Worm (Caenorhabditis elegans) whole organism, late embryonic: ENCODE data around the gene pcs-1.

Experiments used
- C08G9.2 ChIP-seq: sonication (generic microtip); optimal IDR thresholded peaks from 2 replicates; lab custom pipeline; 2016; ENCODE audit warnings: mild to moderate bottlenecking, missing genetic modification characterization, moderate library complexity, missing compliant biosample characterization
- T23F11.4 ChIP-seq: fragments of 200-800 bp; sonication (Bioruptor generic); optimal IDR thresholded peaks from 2 replicates; lab custom pipeline; 2018; ENCODE audit warnings: mild to moderate bottlenecking, missing genetic modification characterization, missing compliant biosample characterization
- ceh-14 ChIP-seq: sonication (generic microtip); optimal IDR thresholded peaks from 2 replicates; lab custom pipeline; 2016; ENCODE audit warnings: missing genotype, missing genetic modification characterization, missing compliant biosample characterization
- ceh-19 ChIP-seq: fragments of 200-800 bp; sonication (Bioruptor generic); optimal IDR thresholded peaks from 2 replicates; lab custom pipeline; 2018; ENCODE audit warnings: mild to moderate bottlenecking, missing genetic modification characterization, missing compliant biosample characterization
- ceh-2 ChIP-seq: sonication (generic microtip); optimal IDR thresholded peaks from 2 replicates; lab custom pipeline; 2016; ENCODE audit warnings: missing genotype, missing genetic modification characterization, missing compliant biosample characterization
- ceh-24 ChIP-seq: sonication (generic microtip); optimal IDR thresholded peaks from 2 replicates; lab custom pipeline; 2016; ENCODE audit warnings: mild to moderate bottlenecking, missing genetic modification characterization, missing compliant biosample characterization
- ceh-30 ChIP-seq: fragments of 150-350 bp; optimal IDR thresholded peaks from 2 replicates; lab custom pipeline; 2014; ENCODE audit warnings: missing biosample characterization, missing genetic modification characterization
- ceh-31 ChIP-seq: sonication (generic microtip); optimal IDR thresholded peaks from 2 replicates; lab custom pipeline; 2016; ENCODE audit warnings: missing genetic modification characterization, missing compliant biosample characterization
- ceh-9 ChIP-seq: sonication (generic microtip); optimal IDR thresholded peaks from 2 replicates; lab custom pipeline; 2016; ENCODE audit warnings: mild to moderate bottlenecking, missing genetic modification characterization, inconsistent platforms, missing compliant biosample characterization
- elt-2 ChIP-seq: sonication (generic microtip); optimal IDR thresholded peaks from 2 replicates; lab custom pipeline; 2016; ENCODE audit warnings: missing genetic modification reagents, missing genetic modification characterization, missing compliant biosample characterization
- elt-4 ChIP-seq: sonication (generic microtip); optimal IDR thresholded peaks from 2 replicates; lab custom pipeline; 2016; ENCODE audit warnings: missing genetic modification characterization, missing compliant biosample characterization
- ets-4 ChIP-seq: sonication (generic microtip); optimal IDR thresholded peaks from 2 replicates; lab custom pipeline; 2016; ENCODE audit warnings: missing genetic modification characterization, missing compliant biosample characterization
- fax-1 ChIP-seq: sonication (generic microtip); optimal IDR thresholded peaks from 2 replicates; lab custom pipeline; 2016; ENCODE audit warnings: missing genotype, missing genetic modification characterization, missing compliant biosample characterization
- fkh-10 ChIP-seq: fragments of 150-350 bp; optimal IDR thresholded peaks from 2 replicates; lab custom pipeline; 2014; ENCODE audit warnings: missing biosample characterization, missing genetic modification reagents, missing genetic modification characterization
- hlh-13 ChIP-seq: fragments of 200-800 bp; sonication (Bioruptor generic); optimal IDR thresholded peaks from 2 replicates; lab custom pipeline; 2018; ENCODE audit warnings: mild to moderate bottlenecking, missing genetic modification characterization, missing compliant biosample characterization
- hlh-30 ChIP-seq: sonication (generic microtip); optimal IDR thresholded peaks from 2 replicates; lab custom pipeline; 2017; ENCODE audit warnings: antibody characterized with exemption, missing genetic modification characterization, missing compliant biosample characterization; ENCODE audit not compliant: insufficient read depth
- hlh-6 ChIP-seq: sonication (generic microtip); optimal IDR thresholded peaks from 2 replicates; lab custom pipeline; 2016; ENCODE audit warnings: missing genotype, missing genetic modification characterization, missing compliant biosample characterization
- hlh-8 ChIP-seq: sonication (generic microtip); optimal IDR thresholded peaks from 2 replicates; lab custom pipeline; 2016; ENCODE audit warnings: missing genotype, missing genetic modification characterization, missing compliant biosample characterization
- lim-6 ChIP-seq: sonication (generic microtip); optimal IDR thresholded peaks from 2 replicates; lab custom pipeline; 2016; ENCODE audit warnings: missing genetic modification characterization, missing compliant biosample characterization
- mec-3 ChIP-seq: sonication (generic microtip); optimal IDR thresholded peaks from 2 replicates; lab custom pipeline; 2016; ENCODE audit warnings: borderline replicate concordance, missing genetic modification characterization, missing compliant biosample characterization
- nfya-1 ChIP-seq: sonication (generic microtip); optimal IDR thresholded peaks from 2 replicates; lab custom pipeline; 2017; ENCODE audit warnings: missing genetic modification characterization, mild to moderate bottlenecking, missing compliant biosample characterization, antibody characterized with exemption, moderate library complexity
- nhr-11 ChIP-seq: fragments of 150-350 bp; optimal IDR thresholded peaks from 2 replicates; lab custom pipeline; 2014; ENCODE audit warnings: missing biosample characterization, missing genetic modification characterization
- nhr-232 ChIP-seq: sonication (generic microtip); optimal IDR thresholded peaks from 2 replicates; lab custom pipeline; 2016; ENCODE audit warnings: missing genetic modification characterization, missing compliant biosample characterization
- odd-2 ChIP-seq: sonication (generic microtip); optimal IDR thresholded peaks from 2 replicates; lab custom pipeline; 2017; ENCODE audit warnings: antibody characterized with exemption, mild to moderate bottlenecking, missing genetic modification characterization, missing compliant biosample characterization
- pag-3 ChIP-seq: sonication (generic microtip); optimal IDR thresholded peaks from 2 replicates; lab custom pipeline; 2016; ENCODE audit warnings: missing compliant biosample characterization, missing genetic modification characterization, borderline replicate concordance
- pax-1 ChIP-seq: fragments of 150-350 bp; optimal IDR thresholded peaks from 2 replicates; lab custom pipeline; 2014; ENCODE audit warnings: missing biosample characterization, missing genetic modification characterization
- pha-2 ChIP-seq: sonication (generic microtip); optimal IDR thresholded peaks from 2 replicates; lab custom pipeline; 2017; ENCODE audit warnings: mild to moderate bottlenecking, missing genetic modification characterization, missing compliant biosample characterization
- pqm-1 ChIP-seq: sonication (generic microtip); optimal IDR thresholded peaks from 2 replicates; lab custom pipeline; 2016; ENCODE audit warnings: missing genetic modification characterization, missing compliant biosample characterization
- rnt-1 ChIP-seq: sonication (generic microtip); optimal IDR thresholded peaks from 2 replicates; lab custom pipeline; 2016; ENCODE audit warnings: missing genetic modification characterization, missing compliant biosample characterization
- tbx-7 ChIP-seq: sonication (generic microtip); optimal IDR thresholded peaks from 2 replicates; lab custom pipeline; 2016; ENCODE audit warnings: missing genotype, missing genetic modification characterization, missing compliant biosample characterization
- ttx-3 ChIP-seq: sonication (generic microtip); optimal IDR thresholded peaks from 2 replicates; lab custom pipeline; 2016; ENCODE audit warnings: missing genetic modification reagents, missing genetic modification characterization, missing compliant biosample characterization
- unc-42 ChIP-seq: sonication (generic microtip); optimal IDR thresholded peaks from 2 replicates; lab custom pipeline; 2016; ENCODE audit warnings: missing genotype, missing genetic modification characterization, missing compliant biosample characterization
- unc-55 ChIP-seq: sonication (generic microtip); optimal IDR thresholded peaks from 2 replicates; lab custom pipeline; 2017; ENCODE audit warnings: missing biosample characterization, missing genetic modification reagents, missing genetic modification characterization
- ztf-16 ChIP-seq: sonication (generic microtip); optimal IDR thresholded peaks from 2 replicates; lab custom pipeline; 2017; ENCODE audit warnings: missing genetic modification characterization, missing compliant biosample characterization

The pcs-1 gene

ce11 chrII:11591558-11591957 lies 14.0 kb upstream of the pcs-1 start:
- TF ChIP-seq pqm-1 (tag; lab: Kevin White, UChicago) (no peak), ceh-31 (tag; lab: Kevin White, UChicago) (no peak), hlh-8 (tag; lab: Kevin White, UChicago) (no peak), ceh-2 (no peak), ets-4 (no peak), ztf-16 (tag; lab: Kevin White, UChicago) (no peak), nhr-11 (no peak), ttx-3 (tag; lab: Kevin White, UChicago) (no peak), nhr-232 (tag; lab: Kevin White, UChicago) (no peak), unc-42 (tag; lab: Kevin White, UChicago) (no peak), hlh-13 (no peak), ceh-30 (tag; lab: Kevin White, UChicago) (no peak)

- TF ChIP-seq fax-1 (tag; lab: Kevin White, UChicago) (no peak), ttx-3 (tag; lab: Kevin White, UChicago) (no peak), ceh-14 (tag; lab: Kevin White, UChicago) (no peak), nfya-1 (tag; lab: Kevin White, UChicago) (no peak)
These were observed 10.8 kb upstream of the pcs-1 start for ce11 chrII:11588304-11588703.

DNA sequence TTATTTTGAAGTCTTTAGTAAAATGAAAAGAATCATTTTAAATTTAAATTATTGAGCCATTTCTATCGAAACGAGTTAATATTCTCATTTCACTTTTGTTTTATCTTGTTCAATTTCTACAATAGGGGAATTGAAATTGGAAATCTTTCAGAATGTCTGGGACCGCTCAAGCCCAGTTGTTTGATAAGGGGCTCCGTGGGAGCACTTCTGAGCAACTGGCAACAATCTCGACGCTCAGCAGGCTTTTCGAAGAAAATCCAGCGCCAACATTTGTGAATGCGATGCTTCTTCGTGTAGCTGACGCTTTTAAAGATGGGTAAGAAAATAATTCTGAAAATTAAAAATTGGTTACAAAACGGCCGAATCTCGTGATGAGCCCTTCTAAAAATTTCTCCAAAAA lies 5.2 kb upstream of the pcs-1 start, which contains the start of gene ints-7:
TSS of gene ints-7 (plus strand) at position 152 of the 400 bp plus-strand sequence.
- TF ChIP-seq tbx-7 (tag; lab: Kevin White, UChicago) (no peak), ceh-9 (no peak), fkh-10 (GFP tag; lab: Kevin White, UChicago) (no peak), ceh-19 (no peak), T23F11.4 (GFP tag; lab: Kevin White, UChicago) (no peak), ceh-24 (no peak), pha-2 (tag; lab: Kevin White, UChicago) (no peak)

DNA sequence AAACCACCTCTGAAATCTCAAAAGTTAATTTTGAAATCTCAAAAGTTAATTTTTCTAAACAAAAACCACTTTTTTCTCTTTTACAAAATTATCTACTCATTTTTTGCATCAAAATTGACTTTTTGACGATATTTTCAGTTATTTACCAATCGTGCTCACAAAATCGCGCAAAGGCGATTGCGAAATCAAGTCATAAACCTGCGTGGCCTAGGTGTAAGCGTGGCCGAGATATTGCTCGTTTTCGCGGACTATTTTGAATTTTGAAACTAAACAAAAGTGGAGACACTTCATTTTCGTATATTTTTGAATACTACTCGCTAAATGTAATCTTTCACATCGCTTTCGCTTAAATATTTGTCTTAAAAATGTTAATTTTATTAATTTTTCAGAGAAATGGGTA lies 787 bp upstream of the pcs-1 start, which contains the start of gene smc-6:
TSS of gene smc-6 (plus strand) at position 390 of the 400 bp plus-strand sequence.
- TF ChIP-seq pag-3 (tag; lab: Kevin White, UChicago): no peak
- peak; percentile 20 for TF ChIP-seq C08G9.2 (tag; lab: Kevin White, UChicago)
- TF ChIP-seq ets-4: no peak
- TF ChIP-seq unc-42 (tag; lab: Kevin White, UChicago): peak; percentile 4
- TF ChIP-seq hlh-13: no peak
- no peak for TF ChIP-seq odd-2
- TF ChIP-seq pax-1 (tag; lab: Kevin White, UChicago): no peak
- peak; percentile 39 for TF ChIP-seq ceh-31 (tag; lab: Kevin White, UChicago)
- no peak for TF ChIP-seq elt-4 (tag; lab: Kevin White, UChicago)
- TF ChIP-seq ceh-2: peak; percentile 14
- TF ChIP-seq, all 69 proteins: peak for 4

ce11 chrII:11577861-11578260 lies 321 bp upstream of the pcs-1 start:
- no peak for TF ChIP-seq mec-3 (tag; lab: Kevin White, UChicago)
- no peak for TF ChIP-seq hlh-30 (tag; lab: Kevin White, UChicago)
- no peak for TF ChIP-seq unc-55 (GFP tag; lab: Kevin White, UChicago)
- TF ChIP-seq ceh-30 (tag; lab: Kevin White, UChicago): no peak
- no peak for TF ChIP-seq rnt-1 (tag; lab: Kevin White, UChicago)
- TF ChIP-seq ceh-14 (tag; lab: Kevin White, UChicago): no peak
- no peak for TF ChIP-seq ceh-2
- no peak for TF ChIP-seq hlh-6 (tag; lab: Kevin White, UChicago)
- no peak for TF ChIP-seq lim-6 (tag; lab: Kevin White, UChicago)
- TF ChIP-seq elt-2 (tag; lab: Kevin White, UChicago): no peak
